Worm (Caenorhabditis elegans) whole organism, L4 larva: ENCODE data around the gene zipt-15.
A peak's percentile ranks its signal among the peaks of the same experiment; 100 is the strongest.
"Not testable (repeated sequence)": the region's sequence is repeated elsewhere in the genome, so short reads cannot be mapped to it uniquely, and the experiment has no call there.

Experiments used
- F37D6.2 ChIP-seq: sonication (generic microtip); optimal IDR thresholded peaks from 2 replicates; lab custom pipeline; 2016; ENCODE audit warnings: mild to moderate bottlenecking, missing genetic modification characterization, missing compliant biosample characterization
- F44E2.7 ChIP-seq: fragments of 200-800 bp; sonication (Bioruptor generic); IDR thresholded peaks from 2 replicates; pipeline ENCODE4 v2.1.2; 2022; ENCODE audit warnings: missing genetic modification characterization, missing compliant biosample characterization
- Y48G9A.11 ChIP-seq: fragments of 200-800 bp; sonication (Bioruptor generic); IDR thresholded peaks from 2 replicates; pipeline ENCODE4 v1.3.6; 2022; ENCODE audit warnings: missing genetic modification reagents, missing genetic modification characterization, missing compliant biosample characterization
- aha-1 ChIP-seq: fragments of 150-350 bp; peaks from one replicate; lab custom pipeline; 2014; ENCODE audit warnings: missing biosample characterization, missing genetic modification characterization
- ceh-28 ChIP-seq: fragments of 150-350 bp; optimal IDR thresholded peaks from 2 replicates; lab custom pipeline; 2014; ENCODE audit warnings: missing biosample characterization, missing genetic modification reagents, missing genetic modification characterization
- ceh-82 ChIP-seq: sonication (generic microtip); optimal IDR thresholded peaks from 2 replicates; lab custom pipeline; 2017; ENCODE audit warnings: missing biosample characterization, missing genetic modification characterization
- daf-16 ChIP-seq, 3 experiments: sonication (generic microtip); optimal IDR thresholded peaks; 2 replicates each; lab custom pipeline; 2016 to 2017; ENCODE audit warnings: missing genetic modification characterization in 3 of 3, missing genetic modification reagents in 3 of 3, mild to moderate bottlenecking in 2 of 3, missing compliant biosample characterization in 2 of 3, missing biosample characterization in 1 of 3, moderate library complexity in 1 of 3
- daf-19 ChIP-seq: fragments of 200-800 bp; sonication (Bioruptor generic); conservative IDR thresholded peaks from 2 replicates; pipeline ENCODE4 v1.3.6; 2022; ENCODE audit warnings: missing genetic modification characterization, missing compliant biosample characterization
- dpl-1 ChIP-seq: fragments of 150-350 bp; optimal IDR thresholded peaks from 2 replicates; lab custom pipeline; 2014; ENCODE audit warnings: missing biosample characterization, missing genetic modification reagents, missing genetic modification characterization
- dve-1 ChIP-seq: sonication (generic microtip); optimal IDR thresholded peaks from 2 replicates; lab custom pipeline; 2017; ENCODE audit warnings: antibody characterized with exemption, mild to moderate bottlenecking, missing genetic modification characterization, missing compliant biosample characterization; ENCODE audit not compliant: insufficient read depth
- fos-1 ChIP-seq: fragments of 150-350 bp; optimal IDR thresholded peaks from 2 replicates; lab custom pipeline; 2014; ENCODE audit warnings: missing biosample characterization, missing genetic modification characterization
- gei-8 ChIP-seq: fragments of 200-800 bp; sonication (Bioruptor generic); optimal IDR thresholded peaks from 2 replicates; lab custom pipeline; 2018; ENCODE audit warnings: mild to moderate bottlenecking, missing genetic modification characterization, missing compliant biosample characterization
- hif-1 ChIP-seq, 2 experiments: sonication (generic microtip); optimal IDR thresholded peaks; 2 replicates each; lab custom pipeline; 2016 to 2017; ENCODE audit warnings: missing compliant biosample characterization in 2 of 2, missing genetic modification characterization in 2 of 2, missing genetic modification reagents in 2 of 2, missing genotype in 2 of 2, mild to moderate bottlenecking in 1 of 2
- hmg-1.1 ChIP-seq: fragments of 200-800 bp; sonication (Bioruptor generic); IDR thresholded peaks from 2 replicates; pipeline ENCODE4 v1.3.6; 2022; ENCODE audit warnings: missing genetic modification reagents, missing genetic modification characterization, missing compliant biosample characterization
- lin-38 ChIP-seq: fragments of 200-800 bp; sonication (Bioruptor generic); IDR thresholded peaks from 2 replicates; pipeline ENCODE4 v1.3.6; 2022; ENCODE audit warnings: missing genetic modification reagents, missing genetic modification characterization, missing compliant biosample characterization
- lir-3 ChIP-seq: sonication (generic microtip); optimal IDR thresholded peaks from 2 replicates; lab custom pipeline; 2016; ENCODE audit warnings: mild to moderate bottlenecking, missing genetic modification characterization, missing compliant biosample characterization
- mdl-1 ChIP-seq, 2 experiments: fragments of 150-350 bp in 1 of 2; sonication (generic microtip) in 1 of 2; optimal IDR thresholded peaks; 2 replicates each; lab custom pipeline; 2014 to 2017; ENCODE audit warnings: missing biosample characterization in 2 of 2, missing genetic modification characterization in 2 of 2
- mdt-29 ChIP-seq: fragments of 200-800 bp; sonication (Bioruptor generic); IDR thresholded peaks from 2 replicates; pipeline ENCODE4 v1.3.6; 2022; ENCODE audit warnings: missing genetic modification reagents, missing genetic modification characterization, missing compliant biosample characterization
- mes-2 ChIP-seq: sonication (generic microtip); optimal IDR thresholded peaks from 2 replicates; lab custom pipeline; 2016; ENCODE audit warnings: missing genotype, mild to moderate bottlenecking, missing genetic modification characterization, missing compliant biosample characterization; ENCODE audit not compliant: poor library complexity, severe bottlenecking
- mxl-3 ChIP-seq: fragments of 200-800 bp; sonication (Bioruptor generic); optimal IDR thresholded peaks from 2 replicates; lab custom pipeline; 2018; ENCODE audit warnings: mild to moderate bottlenecking, missing genetic modification characterization, missing compliant biosample characterization
- nhr-111 ChIP-seq: fragments of 200-800 bp; sonication (Bioruptor generic); optimal IDR thresholded peaks from 2 replicates; lab custom pipeline; 2018; ENCODE audit warnings: mild to moderate bottlenecking, missing genetic modification characterization, missing compliant biosample characterization
- nhr-237 ChIP-seq: sonication (generic microtip); optimal IDR thresholded peaks from 2 replicates; lab custom pipeline; 2017; ENCODE audit warnings: missing biosample characterization, missing genetic modification characterization
- nhr-25 ChIP-seq: sonication (generic microtip); optimal IDR thresholded peaks from 2 replicates; lab custom pipeline; 2017; ENCODE audit warnings: missing genetic modification characterization, mild to moderate bottlenecking, missing compliant biosample characterization, antibody characterized with exemption, moderate library complexity, borderline replicate concordance; ENCODE audit not compliant: insufficient read depth
- nhr-28 ChIP-seq: fragments of 150-350 bp; optimal IDR thresholded peaks from 2 replicates; lab custom pipeline; 2014; ENCODE audit warnings: missing biosample characterization, missing genetic modification characterization
- php-3 ChIP-seq: fragments of 200-800 bp; sonication (Bioruptor generic); IDR thresholded peaks from 2 replicates; pipeline ENCODE4 v1.3.6; 2022; ENCODE audit warnings: missing genetic modification reagents, missing genetic modification characterization, missing compliant biosample characterization
- pqm-1 ChIP-seq: sonication (generic microtip); optimal IDR thresholded peaks from 2 replicates; lab custom pipeline; 2017; ENCODE audit warnings: missing biosample characterization, missing genetic modification characterization
- sdz-12 ChIP-seq: fragments of 200-800 bp; sonication (Bioruptor generic); optimal IDR thresholded peaks from 2 replicates; lab custom pipeline; 2018; ENCODE audit warnings: mild to moderate bottlenecking, missing genetic modification characterization, missing compliant biosample characterization
- skn-1 ChIP-seq: fragments of 150-350 bp; optimal IDR thresholded peaks from 2 replicates; lab custom pipeline; 2014; ENCODE audit warnings: missing biosample characterization, missing genetic modification characterization
- tag-97 ChIP-seq: fragments of 200-800 bp; sonication (Bioruptor generic); IDR thresholded peaks from 2 replicates; pipeline ENCODE4 v1.3.6; 2022; ENCODE audit warnings: missing genetic modification characterization, missing compliant biosample characterization
- zip-11 ChIP-seq: fragments of 200-800 bp; sonication (Bioruptor generic); IDR thresholded peaks from 2 replicates; pipeline ENCODE4 v1.3.6; 2022; ENCODE audit warnings: missing genetic modification characterization, missing compliant biosample characterization
- zip-2 ChIP-seq: fragments of 150-350 bp; optimal IDR thresholded peaks from 2 replicates; lab custom pipeline; 2014; ENCODE audit warnings: missing biosample characterization, missing genetic modification characterization

The zipt-15 gene

DNA sequence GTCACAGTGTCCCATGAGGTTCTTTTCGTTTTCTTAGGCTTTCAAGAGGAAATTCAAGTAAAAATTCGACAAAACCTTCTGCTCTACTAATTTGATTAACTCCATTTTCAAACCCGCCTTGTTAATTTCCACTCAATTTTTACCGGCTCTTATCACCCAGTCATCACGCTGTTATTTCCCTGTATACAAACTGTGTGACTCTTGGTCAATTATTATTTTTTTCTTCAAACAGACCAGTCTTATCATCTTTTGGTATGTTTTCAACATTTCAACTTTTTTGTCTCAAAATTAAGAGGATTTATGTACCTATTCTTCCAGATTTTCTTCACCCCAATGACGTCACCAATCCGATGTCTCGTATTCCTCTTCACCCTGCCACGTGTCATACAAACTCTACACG lies 46.3 kb downstream of the zipt-15 start, which contains the start of gene ugt-52:
TSS of gene ugt-52 (plus strand) at position 301 of the 400 bp plus-strand sequence.
- no peak for TF ChIP-seq mxl-3 (GFP tag; lab: Kevin White, UChicago)
- no peak for TF ChIP-seq tag-97 (GFP tag; lab: Robert Waterston, UW)
- TF ChIP-seq sdz-12 (GFP tag; lab: Kevin White, UChicago) = no peak
- peak; percentile 12 for TF ChIP-seq nhr-28 (tag; lab: Kevin White, UChicago)
- TF ChIP-seq php-3 = no peak
- no peak for TF ChIP-seq ceh-82 (tag; lab: Kevin White, UChicago)
- no peak for TF ChIP-seq gei-8 (GFP tag; lab: Kevin White, UChicago)
- TF ChIP-seq dpl-1 (GFP tag; lab: Kevin White, UChicago) = no peak
- TF ChIP-seq daf-16 (GFP tag; optimal IDR thresholded peaks at IDR 0.05; lab: Kevin White, UChicago) = no peak
- TF ChIP-seq daf-16 (tag; optimal IDR thresholded peaks at IDR 0.05; lab: Kevin White, UChicago) = peak; percentile 41
- TF ChIP-seq mdl-1 (tag; optimal IDR thresholded peaks at IDR 0.05; lab: Kevin White, UChicago) = no peak
- TF ChIP-seq Y48G9A.11 (GFP tag; lab: Robert Waterston, UW) = no peak
- no peak for TF ChIP-seq pqm-1 (tag; lab: Kevin White, UChicago)
- no peak for TF ChIP-seq lir-3 (tag; lab: Kevin White, UChicago)
- TF ChIP-seq, all 104 proteins: peak for 2

- TF ChIP-seq zip-2 = no peak
- TF ChIP-seq nhr-111 (GFP tag; lab: Kevin White, UChicago) = no peak
- TF ChIP-seq daf-19 = no peak
- no peak for TF ChIP-seq tag-97 (GFP tag; lab: Robert Waterston, UW)
- TF ChIP-seq F37D6.2 (tag; lab: Kevin White, UChicago) = no peak
- TF ChIP-seq mdt-29 = no peak
- TF ChIP-seq nhr-25 (tag; lab: Kevin White, UChicago) = no peak
- TF ChIP-seq hif-1 (tag; optimal IDR thresholded peaks at IDR 0.05; lab: Kevin White, UChicago) = no peak
- TF ChIP-seq zip-11 (GFP tag; lab: Robert Waterston, UW) = no peak
- TF ChIP-seq gei-8 (GFP tag; lab: Kevin White, UChicago) = no peak
- no peak for TF ChIP-seq dve-1
- no peak for TF ChIP-seq pqm-1 (tag; lab: Kevin White, UChicago)
Measured at ce11 chrIV:773580-773979, 51.2 kb downstream of the zipt-15 start.

- TF ChIP-seq mes-2 (tag; lab: Kevin White, UChicago) (peak; percentile 33), lin-38 (GFP tag; lab: Robert Waterston, UW) (peak; percentile 90), aha-1 (no peak), dpl-1 (GFP tag; lab: Kevin White, UChicago) (peak; percentile 76), hmg-1.1 (no peak)
Measured at ce11 chrIV:772931-773330, 51.8 kb downstream of the zipt-15 start, which contains the start of gene mrpl-2. mrpl-2 (plus strand) TSS chrIV:773237.

ce11 chrIV:771061-771460 lies 53.7 kb downstream of the zipt-15 start, which contains the start of gene F56B3.9:
F56B3.9 (plus strand) TSS chrIV:771361.
- TF ChIP-seq nhr-237 (tag; lab: Kevin White, UChicago); F44E2.7 (GFP tag; lab: Robert Waterston, UW); skn-1 (tag; lab: Kevin White, UChicago): not testable (repeated sequence)

ce11 chrIV:769931-770544 lies 54.7 kb downstream of the zipt-15 start:
- peak; percentile 86 for TF ChIP-seq lin-38 (GFP tag; lab: Robert Waterston, UW)

DNA sequence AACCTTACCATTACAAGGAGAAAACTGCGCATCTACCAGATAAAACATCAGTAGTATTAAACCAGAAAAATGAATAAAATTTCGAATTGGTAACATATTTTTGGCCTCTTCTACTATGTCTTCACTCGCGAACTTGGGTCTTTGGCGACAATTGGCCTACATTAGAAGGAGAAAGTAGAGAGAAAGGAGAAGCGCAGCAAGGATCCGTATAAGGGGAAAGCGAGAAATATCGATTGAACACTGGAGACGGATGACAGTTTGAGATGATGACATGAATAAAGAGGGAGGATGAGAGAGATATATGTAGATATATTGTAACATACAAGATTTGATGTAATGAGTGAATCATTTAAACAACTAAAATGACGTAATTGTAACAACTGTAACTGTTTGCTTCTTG lies 56.4 kb downstream of the zipt-15 start, which contains the start of gene F56B3.2:
TSS of gene F56B3.2 (minus strand) at position 273 of the 400 bp plus-strand sequence.
- TF ChIP-seq fos-1 (tag; lab: Kevin White, UChicago) (no peak), ceh-28 (tag; lab: Kevin White, UChicago) (peak; percentile 32), aha-1 (peak; percentile 24)
